Worm (Caenorhabditis elegans) whole organism, young adult: Measurements from ENCODE around the gene T01B4.3.

ENCODE experiments used
- F10E7.11 ChIP-seq: sonication (generic microtip); optimal IDR thresholded peaks from 2 replicates; lab custom pipeline; 2017; ENCODE audit warnings: mild to moderate bottlenecking, missing genetic modification characterization, moderate library complexity, missing compliant biosample characterization
- F57A8.1 ChIP-seq: fragments of 200-800 bp; sonication (Bioruptor generic); optimal IDR thresholded peaks from 2 replicates; lab custom pipeline; 2018; ENCODE audit warnings: mild to moderate bottlenecking, missing genetic modification characterization, moderate library complexity, missing compliant biosample characterization
- Y79H2A.3 ChIP-seq: fragments of 200-800 bp; sonication (Bioruptor generic); conservative IDR thresholded peaks from 2 replicates; pipeline ENCODE4 v1.3.6; 2022; ENCODE audit warnings: missing genetic modification reagents, missing genetic modification characterization, missing compliant biosample characterization
- die-1 ChIP-seq: sonication (generic microtip); optimal IDR thresholded peaks from 2 replicates; lab custom pipeline; 2016; ENCODE audit warnings: missing genotype, mild to moderate bottlenecking, missing genetic modification characterization, missing compliant biosample characterization
- lin-35 ChIP-seq, 3 experiments: fragments of 150-350 bp in 2 of 3; sonication (generic microtip) in 1 of 3; optimal IDR thresholded peaks; 2 replicates each; lab custom pipeline; 2014 to 2018; ENCODE audit warnings: missing biosample characterization in 3 of 3, missing genetic modification characterization in 3 of 3, missing genetic modification reagents in 3 of 3
- lir-1 ChIP-seq: fragments of 200-800 bp; sonication (Bioruptor generic); conservative IDR thresholded peaks from 2 replicates; pipeline ENCODE4 v1.3.6; 2022; ENCODE audit warnings: missing genetic modification reagents, missing genetic modification characterization, missing compliant biosample characterization
- madf-3 ChIP-seq: fragments of 200-800 bp; sonication (Bioruptor generic); IDR thresholded peaks from 2 replicates; pipeline ENCODE4 v1.3.6; 2022; ENCODE audit warnings: missing genetic modification reagents, missing genetic modification characterization, missing compliant biosample characterization
- nhr-90 ChIP-seq: sonication (generic microtip); optimal IDR thresholded peaks from 2 replicates; lab custom pipeline; 2016; ENCODE audit warnings: missing genotype, mild to moderate bottlenecking, missing genetic modification characterization, missing compliant biosample characterization
- snpc-1.3 ChIP-seq: sonication (generic microtip); optimal IDR thresholded peaks from 2 replicates; lab custom pipeline; 2017; ENCODE audit warnings: missing genetic modification characterization, mild to moderate bottlenecking, missing compliant biosample characterization, antibody characterized with exemption, moderate library complexity, missing genotype, missing genetic modification reagents; ENCODE audit not compliant: insufficient read depth
- unc-130 ChIP-seq: sonication (generic microtip); optimal IDR thresholded peaks from 2 replicates; lab custom pipeline; 2016; ENCODE audit warnings: missing genetic modification reagents, missing genetic modification characterization, missing compliant biosample characterization
- ztf-18 ChIP-seq: sonication (generic microtip); optimal IDR thresholded peaks from 2 replicates; lab custom pipeline; 2016; ENCODE audit warnings: missing genotype, mild to moderate bottlenecking, missing genetic modification characterization, missing compliant biosample characterization

ce11 chrX:16346212-16346883 lies 28.8 kb upstream of the T01B4.3 start:
- no peak for TF ChIP-seq Y79H2A.3
- TF ChIP-seq madf-3, result no peak
- TF ChIP-seq F10E7.11 (tag; lab: Kevin White, UChicago), result no peak
- TF ChIP-seq ztf-18 (tag; lab: Kevin White, UChicago), result no peak
- no peak for TF ChIP-seq lin-35 (GFP tag; optimal IDR thresholded peaks at IDR 0.05; lab: Kevin White, UChicago)
- no peak for TF ChIP-seq F57A8.1 (GFP tag; lab: Kevin White, UChicago)
- no peak for TF ChIP-seq snpc-1.3 (tag; lab: Kevin White, UChicago)
- TF ChIP-seq nhr-90 (tag; lab: Kevin White, UChicago), result no peak
- no peak for TF ChIP-seq unc-130
- TF ChIP-seq die-1 (tag; lab: Kevin White, UChicago), result no peak
- no peak for TF ChIP-seq lir-1 (GFP tag; lab: Robert Waterston, UW)
